Worm (Caenorhabditis elegans) whole organism, L4 larva: ENCODE measurements around the gene C45G9.10.
A peak's percentile ranks its signal among the peaks of the same experiment; 100 is the strongest.

Source experiments
- T20F7.1 ChIP-seq: fragments of 200-800 bp; sonication (Bioruptor generic); optimal IDR thresholded peaks from 2 replicates; lab custom pipeline; 2018; ENCODE audit warnings: mild to moderate bottlenecking, missing genetic modification characterization, missing compliant biosample characterization
- T26A8.4 ChIP-seq: fragments of 200-800 bp; sonication (Bioruptor generic); IDR thresholded peaks from 2 replicates; pipeline ENCODE4 v1.3.6; 2022; ENCODE audit warnings: missing genetic modification characterization, missing compliant biosample characterization
- ZK546.5 ChIP-seq, 2 experiments: sonication (generic microtip); optimal IDR thresholded peaks; 2 replicates each; lab custom pipeline; 2017; ENCODE audit warnings: missing biosample characterization in 2 of 2, missing genetic modification characterization in 2 of 2
- aha-1 ChIP-seq: fragments of 150-350 bp; peaks from one replicate; lab custom pipeline; 2014; ENCODE audit warnings: missing biosample characterization, missing genetic modification characterization
- ama-1 ChIP-seq: fragments of 150-350 bp; optimal IDR thresholded peaks from 2 replicates; lab custom pipeline; 2014; ENCODE audit warnings: inconsistent platforms, mixed read lengths
- ces-1 ChIP-seq: fragments of 150-350 bp; sonication (generic microtip); optimal IDR thresholded peaks from 4 replicates; lab custom pipeline; 2014; ENCODE audit warnings: missing biosample characterization, missing genetic modification reagents, missing genetic modification characterization
- daf-12 ChIP-seq: fragments of 150-350 bp; optimal IDR thresholded peaks from 2 replicates; lab custom pipeline; 2014; ENCODE audit warnings: missing biosample characterization, missing genetic modification reagents, missing genetic modification characterization
- daf-16 ChIP-seq, 3 experiments: sonication (generic microtip); optimal IDR thresholded peaks; 2 replicates each; lab custom pipeline; 2016 to 2017; ENCODE audit warnings: missing genetic modification characterization in 3 of 3, missing genetic modification reagents in 3 of 3, mild to moderate bottlenecking in 2 of 3, missing compliant biosample characterization in 2 of 3, missing biosample characterization in 1 of 3, moderate library complexity in 1 of 3
- dmd-8 ChIP-seq: fragments of 200-800 bp; sonication (Bioruptor generic); IDR thresholded peaks from 2 replicates; pipeline ENCODE4 v1.3.6; 2022; ENCODE audit warnings: missing genetic modification characterization, missing compliant biosample characterization
- duxl-1 ChIP-seq: sonication (generic microtip); optimal IDR thresholded peaks from 2 replicates; lab custom pipeline; 2016; ENCODE audit warnings: mild to moderate bottlenecking, missing genetic modification characterization, moderate library complexity, missing compliant biosample characterization; ENCODE audit not compliant: poor library complexity
- egl-27 ChIP-seq: sonication (generic microtip); optimal IDR thresholded peaks from 3 replicates; lab custom pipeline; 2017; ENCODE audit warnings: missing biosample characterization, missing genetic modification reagents, missing genetic modification characterization
- egl-43 ChIP-seq: fragments of 200-800 bp; sonication (Bioruptor generic); IDR thresholded peaks from 2 replicates; pipeline ENCODE4 v1.3.6; 2022; ENCODE audit warnings: missing genetic modification reagents, missing genetic modification characterization, missing compliant biosample characterization
- fkh-10 ChIP-seq: fragments of 150-350 bp; optimal IDR thresholded peaks from 2 replicates; lab custom pipeline; 2014; ENCODE audit warnings: missing biosample characterization, missing genetic modification reagents, missing genetic modification characterization
- hif-1 ChIP-seq, 2 experiments: sonication (generic microtip); optimal IDR thresholded peaks; 2 replicates each; lab custom pipeline; 2016 to 2017; ENCODE audit warnings: missing compliant biosample characterization in 2 of 2, missing genetic modification characterization in 2 of 2, missing genetic modification reagents in 2 of 2, missing genotype in 2 of 2, mild to moderate bottlenecking in 1 of 2
- hlh-11 ChIP-seq: fragments of 200-800 bp; sonication (Bioruptor generic); optimal IDR thresholded peaks from 2 replicates; lab custom pipeline; 2018; ENCODE audit warnings: mild to moderate bottlenecking, missing genetic modification characterization, missing compliant biosample characterization
- hlh-30 ChIP-seq: sonication (generic microtip); optimal IDR thresholded peaks from 2 replicates; lab custom pipeline; 2017; ENCODE audit warnings: antibody characterized with exemption, mild to moderate bottlenecking, missing genetic modification characterization, missing compliant biosample characterization; ENCODE audit not compliant: insufficient read depth
- hmg-1.1 ChIP-seq: fragments of 200-800 bp; sonication (Bioruptor generic); IDR thresholded peaks from 2 replicates; pipeline ENCODE4 v1.3.6; 2022; ENCODE audit warnings: missing genetic modification reagents, missing genetic modification characterization, missing compliant biosample characterization
- lin-13 ChIP-seq: fragments of 150-350 bp; optimal IDR thresholded peaks from 2 replicates; lab custom pipeline; 2014; ENCODE audit warnings: missing biosample characterization, missing genetic modification reagents, missing genetic modification characterization
- lin-38 ChIP-seq: fragments of 200-800 bp; sonication (Bioruptor generic); IDR thresholded peaks from 2 replicates; pipeline ENCODE4 v1.3.6; 2022; ENCODE audit warnings: missing genetic modification reagents, missing genetic modification characterization, missing compliant biosample characterization
- lsy-2 ChIP-seq, 2 experiments: fragments of 150-350 bp in 1 of 2; sonication (generic microtip) in 1 of 2; optimal IDR thresholded peaks; 2 replicates each; lab custom pipeline; 2014 to 2017; ENCODE audit warnings: missing biosample characterization in 2 of 2, missing genetic modification characterization in 2 of 2
- madf-5 ChIP-seq, 2 experiments: fragments of 200-800 bp; sonication (Bioruptor generic); IDR thresholded peaks; 2 replicates each; pipeline ENCODE4 v1.3.6; 2022; ENCODE audit warnings: missing compliant biosample characterization in 2 of 2, missing genetic modification characterization in 2 of 2
- mdl-1 ChIP-seq, 2 experiments: fragments of 150-350 bp in 1 of 2; sonication (generic microtip) in 1 of 2; optimal IDR thresholded peaks; 2 replicates each; lab custom pipeline; 2014 to 2017; ENCODE audit warnings: missing biosample characterization in 2 of 2, missing genetic modification characterization in 2 of 2
- mes-2 ChIP-seq: sonication (generic microtip); optimal IDR thresholded peaks from 2 replicates; lab custom pipeline; 2016; ENCODE audit warnings: missing genotype, mild to moderate bottlenecking, missing genetic modification characterization, missing compliant biosample characterization; ENCODE audit not compliant: poor library complexity, severe bottlenecking
- nhr-102 ChIP-seq: sonication (generic microtip); optimal IDR thresholded peaks from 2 replicates; lab custom pipeline; 2016; ENCODE audit warnings: mild to moderate bottlenecking, missing genetic modification characterization, moderate library complexity, missing compliant biosample characterization
- nhr-11 ChIP-seq: fragments of 150-350 bp; optimal IDR thresholded peaks from 2 replicates; lab custom pipeline; 2014; ENCODE audit warnings: missing biosample characterization, missing genetic modification characterization
- nhr-237 ChIP-seq: sonication (generic microtip); optimal IDR thresholded peaks from 2 replicates; lab custom pipeline; 2017; ENCODE audit warnings: missing biosample characterization, missing genetic modification characterization
- nhr-48 ChIP-seq: sonication (generic microtip); optimal IDR thresholded peaks from 2 replicates; lab custom pipeline; 2016; ENCODE audit warnings: mild to moderate bottlenecking, missing genetic modification characterization, missing compliant biosample characterization
- nhr-6 ChIP-seq: fragments of 150-350 bp; optimal IDR thresholded peaks from 2 replicates; lab custom pipeline; 2014; ENCODE audit warnings: missing biosample characterization, missing genetic modification characterization
- set-16 ChIP-seq: fragments of 200-800 bp; sonication (Bioruptor generic); IDR thresholded peaks from 2 replicates; pipeline ENCODE4 v1.3.6; 2022; ENCODE audit warnings: missing genetic modification reagents, missing genetic modification characterization, missing compliant biosample characterization
- snpc-1.2 ChIP-seq: fragments of 200-800 bp; sonication (Bioruptor generic); IDR thresholded peaks from 2 replicates; pipeline ENCODE4 v1.3.6; 2022; ENCODE audit warnings: missing genetic modification reagents, missing genetic modification characterization, missing compliant biosample characterization
- unc-130 ChIP-seq: sonication (generic microtip); optimal IDR thresholded peaks from 2 replicates; lab custom pipeline; 2016; ENCODE audit warnings: missing genetic modification reagents, missing genetic modification characterization, missing compliant biosample characterization
- unc-62 ChIP-seq, 3 experiments: fragments of 150-350 bp in 1 of 3; sonication (generic microtip); optimal IDR thresholded peaks in 2 of 3; peaks in 1 of 3; 1 replicate in 1 of 3; 2 replicates in 2 of 3; lab custom pipeline; 2014 to 2017; ENCODE audit warnings: missing biosample characterization in 3 of 3, missing genetic modification characterization in 3 of 3, missing genetic modification reagents in 3 of 3, missing genotype in 1 of 3
- vab-7 ChIP-seq: fragments of 200-800 bp; sonication (Bioruptor generic); IDR thresholded peaks from 2 replicates; pipeline ENCODE4 v1.3.6; 2022; ENCODE audit warnings: missing genetic modification reagents, missing genetic modification characterization, missing compliant biosample characterization
- zfp-2 ChIP-seq: sonication (generic microtip); optimal IDR thresholded peaks from 2 replicates; lab custom pipeline; 2016; ENCODE audit warnings: mild to moderate bottlenecking, missing genetic modification characterization, missing compliant biosample characterization
- ztf-11 ChIP-seq: fragments of 150-350 bp; optimal IDR thresholded peaks from 2 replicates; lab custom pipeline; 2014; ENCODE audit warnings: missing biosample characterization, missing genetic modification characterization
- ztf-7 ChIP-seq: fragments of 150-350 bp; optimal IDR thresholded peaks from 2 replicates; lab custom pipeline; 2014; ENCODE audit warnings: missing biosample characterization, missing genetic modification characterization

The C45G9.10 gene

ce11 chrIII:5108746-5109145 lies 47.0 kb upstream of the C45G9.10 start (continued):
- no peak for TF ChIP-seq egl-43
- no peak for TF ChIP-seq nhr-6 (tag; lab: Kevin White, UChicago)
- TF ChIP-seq lin-13 (GFP tag; lab: Kevin White, UChicago): no peak
- TF ChIP-seq duxl-1: no peak
- TF ChIP-seq unc-130 (GFP tag; lab: Kevin White, UChicago): peak; percentile 24
- no peak; the same call in 1 of the 2 replicates for TF ChIP-seq lin-38 (GFP tag; lab: Robert Waterston, UW)
- TF ChIP-seq hmg-1.1: 0 out of 2 replicates have a peak, but pooled peaks have one; percentile 53
- peak; percentile 16 for TF ChIP-seq T20F7.1 (GFP tag; lab: Kevin White, UChicago)
- TF ChIP-seq ztf-7 (tag; lab: Kevin White, UChicago): no peak
- TF ChIP-seq nhr-11: no peak
- TF ChIP-seq ces-1: no peak
- TF ChIP-seq nhr-48: no peak
- no peak for TF ChIP-seq zfp-2 (tag; lab: Kevin White, UChicago)
- no peak for TF ChIP-seq ZK546.5 (tag; optimal IDR thresholded peaks at IDR 0.05; lab: Kevin White, UChicago)
- TF ChIP-seq daf-16 (GFP tag; optimal IDR thresholded peaks at IDR 0.05; lab: Kevin White, UChicago): peak in 1 of 2 experiments; percentile 43
- peak; percentile 24 for TF ChIP-seq daf-16 (tag; optimal IDR thresholded peaks at IDR 0.05; lab: Kevin White, UChicago)
- no peak for TF ChIP-seq T26A8.4 (GFP tag; lab: Robert Waterston, UW)
- peak; percentile 97 for TF ChIP-seq hlh-11 (tag; lab: Kevin White, UChicago)
- no peak for TF ChIP-seq ama-1 (lab: Kevin White, UChicago)
- no peak for TF ChIP-seq nhr-102 (tag; lab: Kevin White, UChicago)
- TF ChIP-seq snpc-1.2 (GFP tag; lab: Robert Waterston, UW): no peak
- peak; percentile 94 for TF ChIP-seq mes-2 (tag; lab: Kevin White, UChicago)
- TF ChIP-seq hif-1 (tag; optimal IDR thresholded peaks at IDR 0.05; lab: Kevin White, UChicago): peak in 1 of 2 experiments; percentile 69
- TF ChIP-seq aha-1 (tag; lab: Kevin White, UChicago): peak; percentile 71

- TF ChIP-seq fkh-10: no peak
- TF ChIP-seq hlh-30 (tag; lab: Kevin White, UChicago): no peak
- no peak for TF ChIP-seq nhr-237
- peak; percentile 89 for TF ChIP-seq set-16 (GFP tag; lab: Robert Waterston, UW)
Measured at ce11 chrIII:5107959-5108358, 46.3 kb upstream of the C45G9.10 start.

ce11 chrIII:5106893-5107471 lies 45.3 kb upstream of the C45G9.10 start, which contains the start of gene dpy-17:
dpy-17 (plus strand) TSS chrIII:5107330.
- no peak for TF ChIP-seq daf-12

ce11 chrIII:5105485-5105884 lies 43.8 kb upstream of the C45G9.10 start:
- TF ChIP-seq set-16 (GFP tag; lab: Robert Waterston, UW) (peak; percentile 87), egl-27 (no peak), madf-5 (GFP tag; IDR thresholded peaks at IDR 0.05; lab: Robert Waterston, UW) (no peak), ztf-11 (no peak), lsy-2 (tag; optimal IDR thresholded peaks at IDR 0.05; lab: Kevin White, UChicago) (no peak), duxl-1 (no peak), fkh-10 (no peak), dmd-8 (GFP tag; lab: Robert Waterston, UW) (0 out of 2 replicates have a peak, but pooled peaks have one; percentile 45), nhr-11 (no peak), unc-62 (GFP tag; optimal IDR thresholded peaks at IDR 0.05 in 1 of 2; lab: Kevin White, UChicago) (no peak), unc-62 (tag; optimal IDR thresholded peaks at IDR 0.05; lab: Kevin White, UChicago) (no peak), mdl-1 (tag; optimal IDR thresholded peaks at IDR 0.05; lab: Kevin White, UChicago) (no peak), daf-12 (no peak), vab-7 (GFP tag; lab: Robert Waterston, UW) (no peak)
